Worm (Caenorhabditis elegans): ENCODE measurements around the gene pqn-94.

DNA sequence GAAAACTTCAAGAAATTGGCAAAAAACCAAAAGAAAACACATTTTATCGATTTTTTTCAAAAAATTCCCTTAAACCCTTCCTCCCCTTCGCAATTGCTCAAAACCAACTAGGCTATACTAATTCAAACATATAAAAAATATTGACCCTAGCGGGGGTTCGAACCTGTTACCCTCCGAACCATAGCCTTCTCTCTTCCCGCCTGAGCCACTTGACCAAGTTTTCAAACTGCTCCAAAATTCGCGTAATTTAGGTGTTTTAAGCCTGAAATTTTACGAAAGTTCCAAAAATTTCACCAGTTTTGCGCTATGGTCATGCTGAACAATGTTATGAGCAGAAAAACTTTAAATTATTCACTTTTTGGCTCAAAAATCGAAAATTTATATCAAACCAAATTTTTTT is 45.2 kb downstream of the pqn-94 start:
- peak; percentile 29 for TF ChIP-seq ama-1 (optimal IDR thresholded peaks at IDR 0.05)
- 0 out of 2 replicates have a peak, but pooled peaks have one; percentile 20 for TF ChIP-seq scrt-1 (GFP tag; IDR thresholded peaks at IDR 0.05)
- no peak for TF ChIP-seq tra-4 (tag; optimal IDR thresholded peaks at IDR 0.05)
- peak; percentile 7; the same call in 1 of the 2 replicates for TF ChIP-seq pes-1 (GFP tag; IDR thresholded peaks at IDR 0.05)
- TF ChIP-seq tbx-37 (GFP tag; conservative IDR thresholded peaks at IDR 0.05), result no peak
- TF ChIP-seq B0310.2 (tag; optimal IDR thresholded peaks at IDR 0.05), result peak; percentile 16
- TF ChIP-seq hmg-4 (GFP tag; optimal IDR thresholded peaks at IDR 0.05), result no peak
